Worm (Caenorhabditis elegans): ENCODE measurements around the gene F35G2.3.

The F35G2.3 gene

DNA sequence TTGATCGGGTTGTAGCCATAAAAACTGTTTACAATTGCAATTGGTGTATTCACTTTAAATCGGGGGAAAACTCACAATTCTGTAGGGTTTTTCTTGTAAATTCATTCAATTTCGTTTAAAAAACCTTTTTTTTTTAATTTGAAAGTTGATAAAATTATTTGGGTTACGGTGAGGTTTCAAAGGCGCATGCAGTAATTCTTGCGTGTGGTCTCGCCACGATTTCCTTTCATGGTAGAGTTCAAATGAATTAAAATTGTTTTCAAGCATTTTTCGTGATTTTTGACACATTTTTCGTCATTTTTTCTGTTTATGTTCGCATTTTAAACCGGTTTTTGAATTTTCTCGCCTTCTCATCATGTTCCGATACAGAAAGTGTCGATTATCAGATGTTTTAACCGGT, 14.8 kb upstream of the F35G2.3 start:
- TF ChIP-seq hmg-4 (GFP tag; optimal IDR thresholded peaks at IDR 0.05) = no peak
- no peak for TF ChIP-seq aly-1 (tag; optimal IDR thresholded peaks at IDR 0.05)
- TF ChIP-seq tra-4 (tag; optimal IDR thresholded peaks at IDR 0.05) = no peak
- no peak for TF ChIP-seq B0310.2 (tag; optimal IDR thresholded peaks at IDR 0.05)
- TF ChIP-seq hmbx-1 (tag; optimal IDR thresholded peaks at IDR 0.05) = no peak
- TF ChIP-seq ceh-36 (tag; optimal IDR thresholded peaks at IDR 0.05) = no peak
- TF ChIP-seq ets-7 (tag; optimal IDR thresholded peaks at IDR 0.05) = no peak
- TF ChIP-seq scrt-1 (GFP tag; IDR thresholded peaks at IDR 0.05) = no peak
- TF ChIP-seq ama-1 (optimal IDR thresholded peaks at IDR 0.05) = no peak
- TF ChIP-seq F13C5.2 (tag; optimal IDR thresholded peaks at IDR 0.05) = no peak
- no peak for TF ChIP-seq hnd-1 (tag; optimal IDR thresholded peaks at IDR 0.05)
- no peak for TF ChIP-seq flt-1 (GFP tag; IDR thresholded peaks at IDR 0.05)
- no peak for TF ChIP-seq pes-1 (GFP tag; IDR thresholded peaks at IDR 0.05)
- no peak for TF ChIP-seq tbx-11 (GFP tag; IDR thresholded peaks at IDR 0.05)
- TF ChIP-seq ceh-13 (GFP tag; optimal IDR thresholded peaks at IDR 0.05) = no peak
- no peak for TF ChIP-seq tbx-37 (GFP tag; conservative IDR thresholded peaks at IDR 0.05)
- no peak for TF ChIP-seq sea-1 (GFP tag; conservative IDR thresholded peaks at IDR 0.05)

ce11 chrIV:12196608-12197007, 12.8 kb upstream of the F35G2.3 start:
- no peak for TF ChIP-seq hmbx-1 (tag; optimal IDR thresholded peaks at IDR 0.05)
- TF ChIP-seq tbx-11 (GFP tag; IDR thresholded peaks at IDR 0.05) = no peak
- no peak for TF ChIP-seq flt-1 (GFP tag; IDR thresholded peaks at IDR 0.05)
- TF ChIP-seq ama-1 (optimal IDR thresholded peaks at IDR 0.05) = no peak
- TF ChIP-seq scrt-1 (GFP tag; IDR thresholded peaks at IDR 0.05) = no peak
- no peak for TF ChIP-seq ceh-36 (tag; optimal IDR thresholded peaks at IDR 0.05)
- no peak for TF ChIP-seq sea-1 (GFP tag; conservative IDR thresholded peaks at IDR 0.05)
- TF ChIP-seq ets-7 (tag; optimal IDR thresholded peaks at IDR 0.05) = no peak
- TF ChIP-seq ceh-13 (GFP tag; optimal IDR thresholded peaks at IDR 0.05) = no peak
- TF ChIP-seq hmg-4 (GFP tag; optimal IDR thresholded peaks at IDR 0.05) = no peak
- TF ChIP-seq pes-1 (GFP tag; IDR thresholded peaks at IDR 0.05) = no peak
- TF ChIP-seq F13C5.2 (tag; optimal IDR thresholded peaks at IDR 0.05) = no peak
- no peak for TF ChIP-seq B0310.2 (tag; optimal IDR thresholded peaks at IDR 0.05)
- TF ChIP-seq hnd-1 (tag; optimal IDR thresholded peaks at IDR 0.05) = no peak

- TF ChIP-seq tra-4 (tag; optimal IDR thresholded peaks at IDR 0.05) = no peak
- TF ChIP-seq F13C5.2 (tag; optimal IDR thresholded peaks at IDR 0.05) = no peak
- no peak for TF ChIP-seq tbx-37 (GFP tag; conservative IDR thresholded peaks at IDR 0.05)
- TF ChIP-seq hmg-4 (GFP tag; optimal IDR thresholded peaks at IDR 0.05) = no peak
- no peak for TF ChIP-seq tbx-11 (GFP tag; IDR thresholded peaks at IDR 0.05)
- no peak for TF ChIP-seq hnd-1 (tag; optimal IDR thresholded peaks at IDR 0.05)
- no peak for TF ChIP-seq ceh-13 (GFP tag; optimal IDR thresholded peaks at IDR 0.05)
- no peak for TF ChIP-seq ama-1 (optimal IDR thresholded peaks at IDR 0.05)
- no peak for TF ChIP-seq B0310.2 (tag; optimal IDR thresholded peaks at IDR 0.05)
- no peak for TF ChIP-seq sea-1 (GFP tag; conservative IDR thresholded peaks at IDR 0.05)
- TF ChIP-seq ceh-36 (tag; optimal IDR thresholded peaks at IDR 0.05) = no peak
- no peak for TF ChIP-seq pes-1 (GFP tag; IDR thresholded peaks at IDR 0.05)
- no peak for TF ChIP-seq ets-7 (tag; optimal IDR thresholded peaks at IDR 0.05)
- TF ChIP-seq aly-1 (tag; optimal IDR thresholded peaks at IDR 0.05) = no peak
- no peak for TF ChIP-seq flt-1 (GFP tag; IDR thresholded peaks at IDR 0.05)
- TF ChIP-seq hmbx-1 (tag; optimal IDR thresholded peaks at IDR 0.05) = no peak
Observed at ce11 chrIV:12197679-12198078, 11.7 kb upstream of the F35G2.3 start.

DNA sequence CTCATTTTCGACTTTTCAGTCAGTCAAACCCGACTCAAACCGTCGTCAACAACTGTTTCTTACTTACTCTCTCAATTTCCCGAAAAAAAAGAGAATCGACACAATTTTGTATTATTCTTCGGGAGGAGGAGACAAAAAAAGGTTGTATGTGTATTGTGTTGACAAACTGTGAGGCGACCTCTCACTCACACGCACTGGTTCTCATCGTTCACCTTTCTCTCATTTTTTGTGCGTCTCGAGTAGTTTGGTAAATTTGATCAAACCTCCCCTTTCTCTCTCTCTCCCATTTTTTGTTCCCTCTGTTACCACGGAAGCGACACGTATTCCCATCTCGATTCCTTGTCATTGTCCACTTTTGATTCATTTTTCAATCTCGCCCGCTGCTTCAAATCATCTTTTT, 10.6 kb upstream of the F35G2.3 start:
- no peak for TF ChIP-seq flt-1 (GFP tag; IDR thresholded peaks at IDR 0.05)
- no peak for TF ChIP-seq ama-1 (optimal IDR thresholded peaks at IDR 0.05)
- no peak for TF ChIP-seq aly-1 (tag; optimal IDR thresholded peaks at IDR 0.05)
- TF ChIP-seq ceh-13 (GFP tag; optimal IDR thresholded peaks at IDR 0.05) = no peak

ce11 chrIV:12199538-12200158, 9.8 kb upstream of the F35G2.3 start:
- TF ChIP-seq ceh-13 (GFP tag; optimal IDR thresholded peaks at IDR 0.05) (no peak), ets-7 (tag; optimal IDR thresholded peaks at IDR 0.05) (no peak), hnd-1 (tag; optimal IDR thresholded peaks at IDR 0.05) (no peak), tbx-11 (GFP tag; IDR thresholded peaks at IDR 0.05) (no peak), tbx-37 (GFP tag; conservative IDR thresholded peaks at IDR 0.05) (no peak), F13C5.2 (tag; optimal IDR thresholded peaks at IDR 0.05) (no peak), sea-1 (GFP tag; conservative IDR thresholded peaks at IDR 0.05) (no peak), aly-1 (tag; optimal IDR thresholded peaks at IDR 0.05) (no peak), flt-1 (GFP tag; IDR thresholded peaks at IDR 0.05) (no peak), pes-1 (GFP tag; IDR thresholded peaks at IDR 0.05) (no peak), scrt-1 (GFP tag; IDR thresholded peaks at IDR 0.05) (no peak), tra-4 (tag; optimal IDR thresholded peaks at IDR 0.05) (no peak), ceh-36 (tag; optimal IDR thresholded peaks at IDR 0.05) (no peak), hmbx-1 (tag; optimal IDR thresholded peaks at IDR 0.05) (no peak), ama-1 (optimal IDR thresholded peaks at IDR 0.05) (no peak), B0310.2 (tag; optimal IDR thresholded peaks at IDR 0.05) (no peak), hmg-4 (GFP tag; optimal IDR thresholded peaks at IDR 0.05) (no peak)

DNA sequence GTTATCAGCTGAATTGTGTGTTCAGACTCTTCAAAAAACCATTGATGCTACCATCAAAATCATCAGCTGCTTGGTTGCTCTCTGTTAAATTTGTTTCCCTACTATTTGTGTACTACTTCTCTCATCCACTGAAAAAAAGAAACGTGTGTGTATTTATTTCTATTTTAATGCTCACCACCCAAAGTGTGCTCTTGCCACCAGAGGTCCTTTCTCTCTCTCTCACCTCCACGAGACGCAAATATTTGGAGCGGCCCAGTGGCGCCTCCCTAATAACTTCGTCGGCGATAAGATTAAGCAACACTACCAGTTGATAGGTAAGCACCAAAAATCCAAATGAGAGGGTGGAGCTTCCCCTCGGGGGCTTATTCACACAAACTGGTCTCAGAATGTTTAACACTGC, 8.6 kb upstream of the F35G2.3 start:
- TF ChIP-seq tbx-37 (GFP tag; conservative IDR thresholded peaks at IDR 0.05) (no peak), ama-1 (optimal IDR thresholded peaks at IDR 0.05) (no peak), hnd-1 (tag; optimal IDR thresholded peaks at IDR 0.05) (no peak), hmbx-1 (tag; optimal IDR thresholded peaks at IDR 0.05) (no peak), F13C5.2 (tag; optimal IDR thresholded peaks at IDR 0.05) (no peak), aly-1 (tag; optimal IDR thresholded peaks at IDR 0.05) (no peak), ceh-36 (tag; optimal IDR thresholded peaks at IDR 0.05) (no peak), tra-4 (tag; optimal IDR thresholded peaks at IDR 0.05) (no peak), ceh-13 (GFP tag; optimal IDR thresholded peaks at IDR 0.05) (no peak), hmg-4 (GFP tag; optimal IDR thresholded peaks at IDR 0.05) (no peak), ets-7 (tag; optimal IDR thresholded peaks at IDR 0.05) (no peak), sea-1 (GFP tag; conservative IDR thresholded peaks at IDR 0.05) (no peak), B0310.2 (tag; optimal IDR thresholded peaks at IDR 0.05) (no peak), pes-1 (GFP tag; IDR thresholded peaks at IDR 0.05) (no peak), flt-1 (GFP tag; IDR thresholded peaks at IDR 0.05) (no peak), tbx-11 (GFP tag; IDR thresholded peaks at IDR 0.05) (no peak), scrt-1 (GFP tag; IDR thresholded peaks at IDR 0.05) (no peak)

DNA sequence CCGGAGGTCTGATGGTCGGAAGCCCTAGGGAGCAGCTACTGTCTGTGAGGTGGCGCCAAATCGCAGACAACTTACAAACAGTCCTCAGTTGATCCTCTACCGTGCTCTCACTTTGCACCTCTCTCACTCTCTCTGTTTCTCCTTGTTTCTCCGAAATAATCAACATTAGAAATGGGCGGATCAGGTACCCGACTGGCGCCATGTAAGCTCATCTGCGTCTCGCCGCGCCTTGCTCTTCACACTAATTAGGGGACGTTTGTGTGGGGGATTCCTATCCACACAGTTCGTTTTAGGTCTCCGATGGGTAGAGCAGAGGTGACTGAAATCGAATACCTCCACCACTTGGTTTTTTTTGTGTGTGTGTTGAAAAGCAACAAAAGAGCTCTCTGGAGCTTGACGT, 7.4 kb upstream of the F35G2.3 start:
- no peak for TF ChIP-seq pes-1 (GFP tag; IDR thresholded peaks at IDR 0.05)
- no peak for TF ChIP-seq tbx-11 (GFP tag; IDR thresholded peaks at IDR 0.05)
- no peak for TF ChIP-seq hmbx-1 (tag; optimal IDR thresholded peaks at IDR 0.05)
- no peak for TF ChIP-seq tbx-37 (GFP tag; conservative IDR thresholded peaks at IDR 0.05)
- no peak for TF ChIP-seq hnd-1 (tag; optimal IDR thresholded peaks at IDR 0.05)
- TF ChIP-seq ets-7 (tag; optimal IDR thresholded peaks at IDR 0.05) = no peak
- TF ChIP-seq sea-1 (GFP tag; conservative IDR thresholded peaks at IDR 0.05) = no peak
- TF ChIP-seq scrt-1 (GFP tag; IDR thresholded peaks at IDR 0.05) = no peak
- no peak for TF ChIP-seq B0310.2 (tag; optimal IDR thresholded peaks at IDR 0.05)
- no peak for TF ChIP-seq ceh-36 (tag; optimal IDR thresholded peaks at IDR 0.05)
- no peak for TF ChIP-seq hmg-4 (GFP tag; optimal IDR thresholded peaks at IDR 0.05)
- TF ChIP-seq F13C5.2 (tag; optimal IDR thresholded peaks at IDR 0.05) = no peak
- no peak for TF ChIP-seq flt-1 (GFP tag; IDR thresholded peaks at IDR 0.05)
- no peak for TF ChIP-seq tra-4 (tag; optimal IDR thresholded peaks at IDR 0.05)
- no peak for TF ChIP-seq ama-1 (optimal IDR thresholded peaks at IDR 0.05)
- no peak for TF ChIP-seq ceh-13 (GFP tag; optimal IDR thresholded peaks at IDR 0.05)
